Worm (Caenorhabditis elegans) whole organism, young adult: ENCODE measurements around the gene spe-51.

Experiments
- B0019.2 ChIP-seq: fragments of 200-800 bp; sonication (Bioruptor generic); conservative IDR thresholded peaks from 2 replicates; pipeline ENCODE4 v1.3.6; 2022; ENCODE audit warnings: missing genetic modification reagents, missing genetic modification characterization, missing compliant biosample characterization
- B0035.1 ChIP-seq: sonication (generic microtip); optimal IDR thresholded peaks from 2 replicates; lab custom pipeline; 2016; ENCODE audit warnings: missing genetic modification characterization, mild to moderate bottlenecking, missing compliant biosample characterization, missing genotype, missing genetic modification reagents
- B0336.3 ChIP-seq: fragments of 200-800 bp; sonication (Bioruptor generic); IDR thresholded peaks from 2 replicates; pipeline ENCODE4 v1.3.6; 2022; ENCODE audit warnings: missing genetic modification characterization, missing compliant biosample characterization
- C06A6.2 ChIP-seq: fragments of 200-800 bp; sonication (Bioruptor generic); conservative IDR thresholded peaks from 2 replicates; pipeline ENCODE4 v1.3.6; 2022; ENCODE audit warnings: missing genetic modification characterization, missing compliant biosample characterization
- C17E4.6 ChIP-seq: fragments of 200-800 bp; sonication (Bioruptor generic); IDR thresholded peaks from 2 replicates; pipeline ENCODE4 v1.3.6; 2022; ENCODE audit warnings: missing genetic modification reagents, missing genetic modification characterization, missing compliant biosample characterization
- F33H1.4 ChIP-seq: fragments of 200-800 bp; sonication (Bioruptor generic); IDR thresholded peaks from 2 replicates; pipeline ENCODE4 v1.3.6; 2022; ENCODE audit warnings: missing genetic modification reagents, missing genetic modification characterization, missing compliant biosample characterization
- F39B2.1 ChIP-seq: fragments of 200-800 bp; sonication (Bioruptor generic); IDR thresholded peaks from 2 replicates; pipeline ENCODE4 v1.3.6; 2022; ENCODE audit warnings: missing genetic modification reagents, missing genetic modification characterization, missing compliant biosample characterization
- F57C9.4 ChIP-seq: sonication (generic microtip); optimal IDR thresholded peaks from 2 replicates; lab custom pipeline; 2017; ENCODE audit warnings: mild to moderate bottlenecking, missing genetic modification characterization, missing compliant biosample characterization
- Y53F4B.3 ChIP-seq: fragments of 200-800 bp; sonication (Bioruptor generic); IDR thresholded peaks from 2 replicates; pipeline ENCODE4 v1.3.6; 2022; ENCODE audit warnings: missing genetic modification reagents, missing genetic modification characterization, missing compliant biosample characterization
- Y53G8AR.9 ChIP-seq: fragments of 200-800 bp; sonication (Bioruptor generic); conservative IDR thresholded peaks from 2 replicates; pipeline ENCODE4 v1.3.6; 2022; ENCODE audit warnings: missing genetic modification reagents, missing genetic modification characterization, missing compliant biosample characterization
- Y56A3A.18 ChIP-seq: fragments of 200-800 bp; sonication (Bioruptor generic); IDR thresholded peaks from 2 replicates; pipeline ENCODE4 v1.3.6; 2022; ENCODE audit warnings: missing genetic modification reagents, missing genetic modification characterization, missing compliant biosample characterization
- Y67H2A.10 ChIP-seq: fragments of 200-800 bp; sonication (Bioruptor generic); conservative IDR thresholded peaks from 2 replicates; pipeline ENCODE4 v1.3.6; 2022; ENCODE audit warnings: missing genetic modification reagents, missing genetic modification characterization, missing compliant biosample characterization
- ZK185.1 ChIP-seq: sonication (generic microtip); optimal IDR thresholded peaks from 2 replicates; lab custom pipeline; 2016; ENCODE audit warnings: mild to moderate bottlenecking, missing genetic modification characterization, missing compliant biosample characterization; ENCODE audit not compliant: poor library complexity, severe bottlenecking
- aptf-2 ChIP-seq: fragments of 200-800 bp; sonication (Bioruptor generic); conservative IDR thresholded peaks from 2 replicates; pipeline ENCODE4 v1.3.6; 2022; ENCODE audit warnings: missing genetic modification reagents, missing genetic modification characterization, missing compliant biosample characterization
- aptf-3 ChIP-seq: fragments of 200-800 bp; sonication (Bioruptor generic); IDR thresholded peaks from 2 replicates; pipeline ENCODE4 v1.3.6; 2022; ENCODE audit warnings: missing genetic modification characterization, missing compliant biosample characterization
- athp-1 ChIP-seq: sonication (generic microtip); optimal IDR thresholded peaks from 2 replicates; lab custom pipeline; 2017; ENCODE audit warnings: mild to moderate bottlenecking, missing genetic modification characterization, missing compliant biosample characterization
- attf-3 ChIP-seq: fragments of 200-800 bp; sonication (Bioruptor generic); conservative IDR thresholded peaks from 2 replicates; pipeline ENCODE4 v1.3.6; 2022; ENCODE audit warnings: missing genetic modification reagents, missing genetic modification characterization, missing compliant biosample characterization
- ceh-100 ChIP-seq: fragments of 200-800 bp; sonication (Bioruptor generic); IDR thresholded peaks from 2 replicates; pipeline ENCODE4 v1.3.6; 2022; ENCODE audit warnings: missing genetic modification reagents, missing genetic modification characterization, missing compliant biosample characterization
- ceh-40 ChIP-seq: fragments of 200-800 bp; sonication (Bioruptor generic); IDR thresholded peaks from 2 replicates; pipeline ENCODE4 v1.3.6; 2022; ENCODE audit warnings: missing genetic modification characterization, missing compliant biosample characterization
- ceh-91 ChIP-seq: fragments of 200-800 bp; sonication (Bioruptor generic); IDR thresholded peaks from 2 replicates; pipeline ENCODE4 v1.3.6; 2022; ENCODE audit warnings: missing genetic modification reagents, missing genetic modification characterization, missing compliant biosample characterization
- chd-7 ChIP-seq: sonication (generic microtip); optimal IDR thresholded peaks from 2 replicates; lab custom pipeline; 2016; ENCODE audit warnings: mild to moderate bottlenecking, missing genetic modification characterization, moderate library complexity, missing compliant biosample characterization
- die-1 ChIP-seq: sonication (generic microtip); optimal IDR thresholded peaks from 2 replicates; lab custom pipeline; 2016; ENCODE audit warnings: missing genotype, mild to moderate bottlenecking, missing genetic modification characterization, missing compliant biosample characterization
- egl-18 ChIP-seq: fragments of 200-800 bp; sonication (Bioruptor generic); IDR thresholded peaks from 2 replicates; pipeline ENCODE4 v1.3.6; 2022; ENCODE audit warnings: missing genetic modification reagents, missing genetic modification characterization, missing compliant biosample characterization
- egrh-3 ChIP-seq: fragments of 200-800 bp; sonication (Bioruptor generic); IDR thresholded peaks from 2 replicates; pipeline ENCODE4 v1.3.6; 2022; ENCODE audit warnings: missing genetic modification reagents, missing genetic modification characterization, missing compliant biosample characterization
- ets-4 ChIP-seq: fragments of 200-800 bp; sonication (Bioruptor generic); optimal IDR thresholded peaks from 2 replicates; lab custom pipeline; 2018; ENCODE audit warnings: mild to moderate bottlenecking, missing genetic modification characterization, missing compliant biosample characterization
- gei-17 ChIP-seq: fragments of 200-800 bp; sonication (Bioruptor generic); optimal IDR thresholded peaks from 2 replicates; lab custom pipeline; 2018; ENCODE audit warnings: mild to moderate bottlenecking, missing genetic modification characterization, missing compliant biosample characterization
- him-1 ChIP-seq: sonication (generic microtip); optimal IDR thresholded peaks from 2 replicates; lab custom pipeline; 2016; ENCODE audit warnings: missing genotype, missing genetic modification reagents, missing genetic modification characterization, missing compliant biosample characterization
- hmg-1.2 ChIP-seq: fragments of 200-800 bp; sonication (Bioruptor generic); IDR thresholded peaks from 2 replicates; pipeline ENCODE4 v1.3.6; 2022; ENCODE audit warnings: missing genetic modification reagents, missing genetic modification characterization, missing compliant biosample characterization
- hmg-20 ChIP-seq: fragments of 200-800 bp; sonication (Bioruptor generic); IDR thresholded peaks from 2 replicates; pipeline ENCODE4 v1.3.6; 2022; ENCODE audit warnings: missing genetic modification reagents, missing genetic modification characterization, missing compliant biosample characterization
- hsf-1 ChIP-seq: fragments of 200-800 bp; sonication (Bioruptor generic); IDR thresholded peaks from 2 replicates; pipeline ENCODE4 v1.3.6; 2022; ENCODE audit warnings: missing genetic modification reagents, missing genetic modification characterization, missing compliant biosample characterization
- lag-1 ChIP-seq: fragments of 200-800 bp; sonication (Bioruptor generic); IDR thresholded peaks from 2 replicates; pipeline ENCODE4 v1.3.6; 2022; ENCODE audit warnings: missing genetic modification reagents, missing genetic modification characterization, missing compliant biosample characterization
- lin-26 ChIP-seq: fragments of 200-800 bp; sonication (Bioruptor generic); IDR thresholded peaks from 2 replicates; pipeline ENCODE4 v1.3.6; 2022; ENCODE audit warnings: missing genetic modification reagents, missing genetic modification characterization, missing compliant biosample characterization
- lin-35 ChIP-seq, 3 experiments: fragments of 150-350 bp in 2 of 3; sonication (generic microtip) in 1 of 3; optimal IDR thresholded peaks; 2 replicates each; lab custom pipeline; 2014 to 2018; ENCODE audit warnings: missing biosample characterization in 3 of 3, missing genetic modification characterization in 3 of 3, missing genetic modification reagents in 3 of 3
- lin-40 ChIP-seq: sonication (generic microtip); optimal IDR thresholded peaks from 2 replicates; lab custom pipeline; 2016; ENCODE audit warnings: missing genetic modification characterization, mild to moderate bottlenecking, missing compliant biosample characterization, missing genotype, missing genetic modification reagents
- lin-54 ChIP-seq: fragments of 200-800 bp; sonication (Bioruptor generic); optimal IDR thresholded peaks from 2 replicates; lab custom pipeline; 2018; ENCODE audit warnings: mild to moderate bottlenecking, missing genetic modification characterization, missing compliant biosample characterization
- madf-3 ChIP-seq: fragments of 200-800 bp; sonication (Bioruptor generic); IDR thresholded peaks from 2 replicates; pipeline ENCODE4 v1.3.6; 2022; ENCODE audit warnings: missing genetic modification reagents, missing genetic modification characterization, missing compliant biosample characterization
- mcd-1 ChIP-seq: fragments of 200-800 bp; sonication (Bioruptor generic); IDR thresholded peaks from 2 replicates; pipeline ENCODE4 v1.3.6; 2022; ENCODE audit warnings: missing genetic modification reagents, missing genetic modification characterization, missing compliant biosample characterization
- mel-28 ChIP-seq: sonication (generic microtip); optimal IDR thresholded peaks from 2 replicates; lab custom pipeline; 2016; ENCODE audit warnings: borderline replicate concordance, mild to moderate bottlenecking, missing genetic modification characterization, missing compliant biosample characterization
- nfya-2 ChIP-seq: fragments of 200-800 bp; sonication (Bioruptor generic); IDR thresholded peaks from 2 replicates; pipeline ENCODE4 v1.3.6; 2022; ENCODE audit warnings: missing genetic modification reagents, missing genetic modification characterization, missing compliant biosample characterization
- nhr-120 ChIP-seq: fragments of 200-800 bp; sonication (Bioruptor generic); IDR thresholded peaks from 2 replicates; pipeline ENCODE4 v1.3.6; 2022; ENCODE audit warnings: missing genetic modification characterization, missing compliant biosample characterization
- rcor-1 ChIP-seq: fragments of 200-800 bp; sonication (Bioruptor generic); IDR thresholded peaks from 2 replicates; pipeline ENCODE4 v1.3.6; 2022; ENCODE audit warnings: missing genetic modification reagents, missing genetic modification characterization, missing compliant biosample characterization
- rec-8 ChIP-seq, 2 experiments: sonication (generic microtip); optimal IDR thresholded peaks; 2 replicates each; lab custom pipeline; 2016; ENCODE audit warnings: mild to moderate bottlenecking in 2 of 2, missing genetic modification characterization in 2 of 2, missing genetic modification reagents in 2 of 2, missing genotype in 2 of 2, missing biosample characterization in 1 of 2, missing compliant biosample characterization in 1 of 2, moderate library complexity in 1 of 2
- ztf-18 ChIP-seq: sonication (generic microtip); optimal IDR thresholded peaks from 2 replicates; lab custom pipeline; 2016; ENCODE audit warnings: missing genotype, mild to moderate bottlenecking, missing genetic modification characterization, missing compliant biosample characterization
- ztf-22 ChIP-seq: fragments of 200-800 bp; sonication (Bioruptor generic); optimal IDR thresholded peaks from 2 replicates; lab custom pipeline; 2018; ENCODE audit warnings: mild to moderate bottlenecking, missing genetic modification characterization, moderate library complexity, missing compliant biosample characterization
- ztf-25 ChIP-seq: fragments of 200-800 bp; sonication (Bioruptor generic); IDR thresholded peaks from 2 replicates; pipeline ENCODE4 v1.3.6; 2022; ENCODE audit warnings: missing genetic modification reagents, missing genetic modification characterization, missing compliant biosample characterization
- ztf-26 ChIP-seq: sonication (generic microtip); optimal IDR thresholded peaks from 2 replicates; lab custom pipeline; 2017; ENCODE audit warnings: missing genetic modification characterization, missing compliant biosample characterization
- ztf-28 ChIP-seq: fragments of 200-800 bp; sonication (Bioruptor generic); IDR thresholded peaks from 2 replicates; pipeline ENCODE4 v1.3.6; 2022; ENCODE audit warnings: missing genetic modification reagents, missing genetic modification characterization, missing compliant biosample characterization
- ztf-3 ChIP-seq: fragments of 200-800 bp; sonication (Bioruptor generic); optimal IDR thresholded peaks from 2 replicates; lab custom pipeline; 2018; ENCODE audit warnings: mild to moderate bottlenecking, missing genetic modification characterization, missing compliant biosample characterization

spe-51 gene

DNA sequence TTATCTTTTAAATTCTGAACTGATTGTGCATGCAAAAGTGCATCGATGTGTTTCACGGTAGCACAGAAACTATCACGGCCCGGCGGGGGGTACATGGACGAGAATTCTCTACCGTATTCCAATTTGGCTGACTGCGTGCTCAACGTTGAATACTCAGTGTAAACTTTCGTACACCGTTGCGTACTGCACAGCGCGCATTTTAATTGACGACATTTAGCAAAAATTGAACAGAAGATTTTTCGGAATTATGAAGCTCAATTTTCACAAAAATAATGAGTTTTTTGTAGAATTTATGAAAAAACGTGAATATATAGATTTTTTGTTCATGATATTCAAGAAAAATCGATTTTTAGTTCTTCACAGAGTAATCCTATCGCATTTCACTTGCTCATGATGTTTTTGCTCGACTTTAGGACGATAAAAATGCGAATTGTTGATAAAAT is 32.9 kb downstream of the spe-51 start:
- peak; percentile 92 for TF ChIP-seq B0336.3 (GFP tag; lab: Robert Waterston, UW)
- TF ChIP-seq egrh-3 (GFP tag; lab: Robert Waterston, UW), result peak; percentile 87
- TF ChIP-seq B0035.1 (tag; lab: Kevin White, UChicago), result peak; percentile 76
- TF ChIP-seq lin-54 (GFP tag; lab: Kevin White, UChicago), result peak; percentile 79
- peak; percentile 63; the same call in 1 of the 2 replicates for TF ChIP-seq aptf-3 (GFP tag; lab: Robert Waterston, UW)
- peak; percentile 95 for TF ChIP-seq ceh-100 (GFP tag; lab: Robert Waterston, UW)
- peak; percentile 83 for TF ChIP-seq Y53F4B.3 (GFP tag; lab: Robert Waterston, UW)
- TF ChIP-seq nhr-120 (GFP tag; lab: Robert Waterston, UW), result peak; percentile 100
- TF ChIP-seq aptf-2 (GFP tag; lab: Robert Waterston, UW), result peak; percentile 98
- peak; percentile 33 for TF ChIP-seq ztf-22 (GFP tag; lab: Kevin White, UChicago)
- peak; percentile 100 for TF ChIP-seq mcd-1 (GFP tag; lab: Robert Waterston, UW)
- peak; percentile 62 for TF ChIP-seq ztf-3 (GFP tag; lab: Kevin White, UChicago)
- TF ChIP-seq ZK185.1 (tag; lab: Kevin White, UChicago), result peak; percentile 49
- peak; percentile 95 for TF ChIP-seq B0019.2 (GFP tag; lab: Robert Waterston, UW)
- TF ChIP-seq ceh-91 (GFP tag; lab: Robert Waterston, UW), result peak; percentile 98
- peak; percentile 99 for TF ChIP-seq C06A6.2
- TF ChIP-seq madf-3, result peak; percentile 98
- TF ChIP-seq mel-28 (tag; lab: Kevin White, UChicago), result peak; percentile 12
- TF ChIP-seq ceh-40 (GFP tag; lab: Robert Waterston, UW), result peak; percentile 93
- TF ChIP-seq Y53G8AR.9 (GFP tag; lab: Robert Waterston, UW), result peak; percentile 100
- peak in 1 of 3 experiments; percentile 77 for TF ChIP-seq lin-35 (GFP tag; optimal IDR thresholded peaks at IDR 0.05; lab: Kevin White, UChicago)
- peak; percentile 98 for TF ChIP-seq ztf-25 (GFP tag; lab: Robert Waterston, UW)
- TF ChIP-seq hmg-1.2 (GFP tag; lab: Robert Waterston, UW), result peak; percentile 100
- peak; percentile 96 for TF ChIP-seq lin-26
- peak; percentile 17 for TF ChIP-seq him-1 (tag; lab: Kevin White, UChicago)
- TF ChIP-seq egl-18 (GFP tag; lab: Robert Waterston, UW), result peak; percentile 100
- peak; percentile 99 for TF ChIP-seq Y56A3A.18 (GFP tag; lab: Robert Waterston, UW)
- TF ChIP-seq hsf-1, result peak; percentile 95
- peak; percentile 83 for TF ChIP-seq ztf-18 (tag; lab: Kevin White, UChicago)
- peak; percentile 6 for TF ChIP-seq die-1 (tag; lab: Kevin White, UChicago)
- TF ChIP-seq lin-40 (tag; lab: Kevin White, UChicago), result peak; percentile 95
- peak; percentile 99 for TF ChIP-seq ztf-28
- peak; percentile 99 for TF ChIP-seq C17E4.6 (GFP tag; lab: Robert Waterston, UW)
- TF ChIP-seq hmg-20, result peak; percentile 97
- peak; percentile 91 for TF ChIP-seq attf-3 (GFP tag; lab: Robert Waterston, UW)
- TF ChIP-seq athp-1 (tag; lab: Kevin White, UChicago), result peak; percentile 52
- TF ChIP-seq ztf-26 (tag; lab: Kevin White, UChicago), result peak; percentile 94
- TF ChIP-seq F33H1.4 (GFP tag; lab: Robert Waterston, UW), result peak; percentile 97
- peak; percentile 33 for TF ChIP-seq F57C9.4 (tag; lab: Kevin White, UChicago)
- TF ChIP-seq nfya-2 (GFP tag; lab: Robert Waterston, UW), result peak; percentile 98
- TF ChIP-seq F39B2.1 (GFP tag; lab: Robert Waterston, UW), result peak; percentile 96
- TF ChIP-seq rec-8 (tag; optimal IDR thresholded peaks at IDR 0.05; lab: Kevin White, UChicago), result peak in 1 of 2 experiments; percentile 27
- TF ChIP-seq chd-7 (tag; lab: Kevin White, UChicago), result peak; percentile 67
- peak; percentile 23 for TF ChIP-seq ets-4
- TF ChIP-seq gei-17 (GFP tag; lab: Kevin White, UChicago), result peak; percentile 73
- peak; percentile 100 for TF ChIP-seq lag-1 (GFP tag; lab: Robert Waterston, UW)
- peak; percentile 99 for TF ChIP-seq rcor-1 (GFP tag; lab: Robert Waterston, UW)
- TF ChIP-seq Y67H2A.10 (GFP tag; lab: Robert Waterston, UW), result peak; percentile 97
